Fruit fly (Drosophila melanogaster) whole organism, embryonic: ENCODE results near the gene CG14104.
A peak's percentile ranks its signal among the peaks of the same experiment; 100 is the strongest.

Experiments
- Asciz ChIP-seq: fragments of 200-800 bp; sonication (Bioruptor generic); optimal IDR thresholded peaks from 2 replicates; lab custom pipeline; 2017; ENCODE audit warnings: missing biosample characterization, mild to moderate bottlenecking, missing genetic modification characterization, missing genetic modification reagents
- B-H1 ChIP-seq: fragments of 200-800 bp; sonication (Bioruptor generic); IDR thresholded peaks from 3 replicates; pipeline ENCODE4 v1.3.6; 2022; ENCODE audit warnings: missing biosample characterization, missing genetic modification characterization
- CG10209 ChIP-seq: fragments of 200-800 bp; sonication (Bioruptor generic); optimal IDR thresholded peaks from 3 replicates; lab custom pipeline; 2017; ENCODE audit warnings: missing biosample characterization, mild to moderate bottlenecking, missing genetic modification characterization, missing genetic modification reagents
- CG10654 ChIP-seq: fragments of 200-800 bp; sonication (Bioruptor generic); optimal IDR thresholded peaks from 2 replicates; lab custom pipeline; 2016; ENCODE audit warnings: missing biosample characterization, missing genetic modification characterization
- CG10979 ChIP-seq: fragments of 200-800 bp; sonication (Bioruptor generic); optimal IDR thresholded peaks from 2 replicates; lab custom pipeline; 2018; ENCODE audit warnings: missing biosample characterization, mild to moderate bottlenecking, missing genetic modification characterization, moderate library complexity
- CG11695 ChIP-seq: fragments of 200-800 bp; sonication (Bioruptor generic); IDR thresholded peaks from 3 replicates; pipeline ENCODE4 v1.3.6; 2022; ENCODE audit warnings: missing biosample characterization, missing genetic modification characterization
- CG13287 ChIP-seq: fragments of 200-800 bp; sonication (Bioruptor generic); IDR thresholded peaks from 2 replicates; pipeline ENCODE4 v1.3.6; 2022; ENCODE audit warnings: missing biosample characterization, missing genetic modification characterization; ENCODE audit not compliant: partially characterized antibody
- CG16779 ChIP-seq: fragments of 200-800 bp; sonication (Bioruptor generic); IDR thresholded peaks from 2 replicates; pipeline ENCODE4 v1.3.6; 2022; ENCODE audit warnings: missing biosample characterization, missing genetic modification characterization
- CG17385 ChIP-seq: fragments of 200-800 bp; sonication (Bioruptor generic); optimal IDR thresholded peaks from 3 replicates; lab custom pipeline; 2018; ENCODE audit warnings: missing biosample characterization, mild to moderate bottlenecking, missing genetic modification characterization
- CG1832 ChIP-seq: fragments of 200-800 bp; sonication (Bioruptor generic); optimal IDR thresholded peaks from 2 replicates; lab custom pipeline; 2017; ENCODE audit warnings: missing biosample characterization, mild to moderate bottlenecking, missing genetic modification characterization, inconsistent platforms
- CG2712 ChIP-seq: fragments of 200-800 bp; optimal IDR thresholded peaks from 3 replicates; lab custom pipeline; 2019; ENCODE audit warnings: missing biosample characterization, mild to moderate bottlenecking, missing genetic modification characterization, moderate library complexity
- CG32772 ChIP-seq: fragments of 200-800 bp; sonication (Bioruptor generic); IDR thresholded peaks from 2 replicates; pipeline ENCODE4 v1.3.6; 2022; ENCODE audit warnings: missing biosample characterization, missing genetic modification characterization
- CG42726 ChIP-seq: fragments of 200-800 bp; sonication (Bioruptor generic); IDR thresholded peaks from 2 replicates; pipeline ENCODE4 v1.3.6; 2022; ENCODE audit warnings: missing biosample characterization, missing genetic modification characterization; ENCODE audit not compliant: partially characterized antibody
- CG4328 ChIP-seq: fragments of 200-800 bp; sonication (Bioruptor generic); optimal IDR thresholded peaks from 3 replicates; lab custom pipeline; 2017; ENCODE audit warnings: missing biosample characterization, missing genetic modification reagents, missing genetic modification characterization
- CG4404 ChIP-seq: fragments of 200-800 bp; sonication (Bioruptor generic); IDR thresholded peaks from 2 replicates; pipeline ENCODE4 v1.3.6; 2022; ENCODE audit warnings: missing biosample characterization, missing genetic modification characterization
- CG6689 ChIP-seq: fragments of 200-800 bp; sonication (Bioruptor generic); IDR thresholded peaks from 2 replicates; pipeline ENCODE4 v1.3.6; 2022; ENCODE audit warnings: missing biosample characterization, missing genetic modification characterization
- CG7963 ChIP-seq: fragments of 200-800 bp; sonication (Bioruptor generic); IDR thresholded peaks from 3 replicates; pipeline ENCODE4 v1.3.6; 2022; ENCODE audit warnings: missing biosample characterization, missing genetic modification characterization; ENCODE audit not compliant: partially characterized antibody
- CG8089 ChIP-seq: fragments of 200-800 bp; sonication (Bioruptor generic); optimal IDR thresholded peaks from 3 replicates; lab custom pipeline; 2016; ENCODE audit warnings: missing biosample characterization, missing genetic modification characterization
- CG8290 ChIP-seq, 3 experiments: fragments of 200-800 bp; sonication (Bioruptor generic); optimal IDR thresholded peaks; 2 replicates each; lab custom pipeline; 2016 to 2019; ENCODE audit warnings: missing biosample characterization in 3 of 3, missing genetic modification characterization in 3 of 3, mild to moderate bottlenecking in 2 of 3, moderate library complexity in 1 of 3
- CG9609 ChIP-seq: fragments of 200-800 bp; sonication (Bioruptor generic); optimal IDR thresholded peaks from 3 replicates; lab custom pipeline; 2016; ENCODE audit warnings: missing biosample characterization, missing genetic modification characterization
- D ChIP-seq, 2 experiments: fragments of 200-800 bp in 1 of 2; fragments of >200 bp in 1 of 2; sonication (Bioruptor generic) in 1 of 2; optimal IDR thresholded peaks; 2 replicates in 1 of 2; 3 replicates in 1 of 2; lab custom pipeline; 2017; ENCODE audit warnings: mild to moderate bottlenecking in 1 of 2, missing biosample characterization in 1 of 2, missing genetic modification characterization in 1 of 2, missing genetic modification reagents in 1 of 2
- Fer2 ChIP-seq: fragments of 200-800 bp; sonication (Bioruptor generic); optimal IDR thresholded peaks from 2 replicates; lab custom pipeline; 2018; ENCODE audit warnings: missing biosample characterization, mild to moderate bottlenecking, missing genetic modification characterization, moderate library complexity
- HHEX ChIP-seq: fragments of 200-800 bp; sonication (Bioruptor generic); optimal IDR thresholded peaks from 3 replicates; lab custom pipeline; 2017; ENCODE audit warnings: missing biosample characterization, mild to moderate bottlenecking, missing genetic modification characterization, missing genetic modification reagents
- Hmx ChIP-seq: fragments of 200-800 bp; sonication (Bioruptor generic); optimal IDR thresholded peaks from 2 replicates; lab custom pipeline; 2016; ENCODE audit warnings: missing biosample characterization, missing genetic modification characterization
- Mad ChIP-seq: fragments of 200-800 bp; sonication (Bioruptor generic); optimal IDR thresholded peaks from 2 replicates; lab custom pipeline; 2016; ENCODE audit warnings: missing biosample characterization, missing genetic modification characterization
- Mes4 ChIP-seq: fragments of 200-800 bp; sonication (Bioruptor generic); optimal IDR thresholded peaks from 2 replicates; lab custom pipeline; 2016; ENCODE audit warnings: missing biosample characterization, missing genetic modification characterization
- Sry-δ ChIP-seq: fragments of 200-800 bp; sonication (Bioruptor generic); optimal IDR thresholded peaks from 2 replicates; lab custom pipeline; 2016; ENCODE audit warnings: missing biosample characterization, missing genetic modification characterization
- Xbp1 ChIP-seq: fragments of 200-800 bp; sonication (Bioruptor generic); optimal IDR thresholded peaks from 3 replicates; lab custom pipeline; 2016; ENCODE audit warnings: missing biosample characterization, mild to moderate bottlenecking, missing genetic modification characterization
- ac ChIP-seq: fragments of 200-800 bp; sonication (Bioruptor generic); optimal IDR thresholded peaks from 3 replicates; lab custom pipeline; 2017; ENCODE audit warnings: missing biosample characterization, mild to moderate bottlenecking, missing genetic modification characterization
- ase ChIP-seq: fragments of 200-800 bp; sonication (Bioruptor generic); IDR thresholded peaks from 3 replicates; pipeline ENCODE4 v1.3.6; 2022; ENCODE audit warnings: missing biosample characterization, missing genetic modification characterization
- ash1 ChIP-seq: fragments of 200-800 bp; sonication (Bioruptor generic); optimal IDR thresholded peaks from 2 replicates; lab custom pipeline; 2018; ENCODE audit warnings: missing biosample characterization, mild to moderate bottlenecking, missing genetic modification characterization
- dmrt99B ChIP-seq: fragments of 200-800 bp; sonication (Bioruptor generic); optimal IDR thresholded peaks from 2 replicates; lab custom pipeline; 2018; ENCODE audit warnings: missing biosample characterization, mild to moderate bottlenecking, missing genetic modification characterization, moderate library complexity
- dpn ChIP-seq, 2 experiments: fragments of 200-800 bp; sonication (Bioruptor generic); optimal IDR thresholded peaks; 3 replicates each; lab custom pipeline; 2016; ENCODE audit warnings: missing biosample characterization in 2 of 2, missing genetic modification characterization in 2 of 2
- fd96Cb ChIP-seq: fragments of 200-800 bp; sonication (Bioruptor generic); optimal IDR thresholded peaks from 2 replicates; lab custom pipeline; 2018; ENCODE audit warnings: missing biosample characterization, mild to moderate bottlenecking, missing genetic modification characterization, moderate library complexity
- gem ChIP-seq: fragments of 200-800 bp; sonication (Bioruptor generic); optimal IDR thresholded peaks from 2 replicates; lab custom pipeline; 2019; ENCODE audit warnings: missing biosample characterization, mild to moderate bottlenecking, missing genetic modification characterization, moderate library complexity
- gro ChIP-seq: fragments of 200-800 bp; sonication (Bioruptor generic); optimal IDR thresholded peaks from 2 replicates; lab custom pipeline; 2016; ENCODE audit warnings: missing biosample characterization, missing genetic modification characterization
- her ChIP-seq: fragments of 200-800 bp; sonication (Bioruptor generic); optimal IDR thresholded peaks from 2 replicates; lab custom pipeline; 2016; ENCODE audit warnings: missing biosample characterization, missing genetic modification characterization
- lab ChIP-seq: fragments of 200-800 bp; sonication (Bioruptor generic); optimal IDR thresholded peaks from 3 replicates; lab custom pipeline; 2017; ENCODE audit warnings: missing biosample characterization, missing genetic modification characterization, mild to moderate bottlenecking, moderate library complexity, missing genetic modification reagents
- lola ChIP-seq, 3 experiments: fragments of >200 bp in 2 of 3; fragments of 200-800 bp in 1 of 3; sonication (Bioruptor generic) in 1 of 3; optimal IDR thresholded peaks; 2 replicates each; lab custom pipeline; 2017 to 2019; ENCODE audit warnings: missing biosample characterization in 3 of 3, missing genetic modification characterization in 3 of 3, mild to moderate bottlenecking in 1 of 3, moderate library complexity in 1 of 3
- pan ChIP-seq, 4 experiments: fragments of >200 bp in 3 of 4; fragments of 200-800 bp in 1 of 4; sonication (Bioruptor generic) in 1 of 4; optimal IDR thresholded peaks in 3 of 4; IDR thresholded peaks in 1 of 4; 2 replicates each; pipeline versions ENCODE4 v1.3.6 to Lab custom; 2017 to 2022; ENCODE audit warnings: missing biosample characterization in 2 of 4, missing genetic modification characterization in 2 of 4, mixed read lengths in 1 of 4
- slp2 ChIP-seq: fragments of 200-800 bp; sonication (Bioruptor generic); optimal IDR thresholded peaks from 2 replicates; lab custom pipeline; 2016; ENCODE audit warnings: missing biosample characterization, missing genetic modification characterization
- tin ChIP-seq: fragments of 200-800 bp; sonication (Bioruptor generic); optimal IDR thresholded peaks from 3 replicates; lab custom pipeline; 2016; ENCODE audit warnings: missing biosample characterization, missing genetic modification characterization
- tll ChIP-seq, 2 experiments: fragments of 200-800 bp in 1 of 2; fragments of >200 bp in 1 of 2; sonication (Bioruptor generic) in 1 of 2; optimal IDR thresholded peaks; 2 replicates each; lab custom pipeline; 2017 to 2019; ENCODE audit warnings: missing biosample characterization in 2 of 2, missing genetic modification characterization in 2 of 2, mild to moderate bottlenecking in 1 of 2, moderate library complexity in 1 of 2
- tna ChIP-seq: fragments of 200-800 bp; sonication (Bioruptor generic); IDR thresholded peaks from 2 replicates; pipeline ENCODE4 v1.3.6; 2022; ENCODE audit warnings: missing biosample characterization, missing genetic modification characterization; ENCODE audit not compliant: partially characterized antibody
- unpg ChIP-seq: fragments of 200-800 bp; sonication (Bioruptor generic); optimal IDR thresholded peaks from 3 replicates; lab custom pipeline; 2018; ENCODE audit warnings: missing biosample characterization, mild to moderate bottlenecking, missing genetic modification characterization, moderate library complexity
- wdn ChIP-seq: fragments of 200-800 bp; sonication (Bioruptor generic); IDR thresholded peaks from 2 replicates; pipeline ENCODE4 v1.3.6; 2022; ENCODE audit warnings: missing biosample characterization, missing genetic modification characterization

The CG14104 gene

dm6 chr3L:19790929-19791687 lies 15.9 kb downstream of the CG14104 start (continued):
- TF ChIP-seq ash1 (no peak), B-H1 (GFP tag; lab: Robert Waterston, UW) (no peak), CG6689 (GFP tag; lab: Robert Waterston, UW) (peak; percentile 60), dmrt99B (peak; percentile 67), gem (tag; lab: Kevin White, UChicago) (peak; percentile 79), tll (GFP tag; optimal IDR thresholded peaks at IDR 0.05; lab: Kevin White, UChicago) (no peak), Sry-δ (GFP tag; lab: Kevin White, UChicago) (peak; percentile 34), CG8290 (GFP tag; optimal IDR thresholded peaks at IDR 0.05; lab: Kevin White, UChicago) (peak; percentile 74), CG8290 (tag; optimal IDR thresholded peaks at IDR 0.05; lab: Kevin White, UChicago) (peak; percentile 29 to 31), gro (GFP tag; lab: Kevin White, UChicago) (no peak), Asciz (GFP tag; lab: Kevin White, UChicago) (no peak), CG4328 (peak; percentile 21), unpg (GFP tag; lab: Kevin White, UChicago) (peak; percentile 28), CG13287 (GFP tag; lab: Robert Waterston, UW) (no peak), lola (GFP tag; optimal IDR thresholded peaks at IDR 0.05; lab: Kevin White, UChicago) (peak in 1 of 3 experiments; percentile 74), CG32772 (GFP tag; lab: Robert Waterston, UW) (no peak), CG7963 (GFP tag; lab: Robert Waterston, UW) (no peak), her (GFP tag; lab: Kevin White, UChicago) (no peak), ase (GFP tag; lab: Robert Waterston, UW) (no peak), HHEX (GFP tag; lab: Kevin White, UChicago) (peak; percentile 59), lab (GFP tag; lab: Kevin White, UChicago) (peak; percentile 58), dpn (GFP tag; optimal IDR thresholded peaks at IDR 0.05; lab: Kevin White, UChicago) (peak; percentile 59 to 65), tna (peak; percentile 21; the same call in 1 of the 2 replicates), Mad (GFP tag; lab: Kevin White, UChicago) (peak; percentile 66), ac (GFP tag; lab: Kevin White, UChicago) (no peak), CG9609 (GFP tag; lab: Kevin White, UChicago) (peak; percentile 42), tin (GFP tag; lab: Kevin White, UChicago) (peak; percentile 69), CG16779 (GFP tag; lab: Robert Waterston, UW) (no peak), CG2712 (peak; percentile 75), CG8089 (GFP tag; lab: Kevin White, UChicago) (no peak), wdn (GFP tag; lab: Robert Waterston, UW) (0 out of 2 replicates have a peak, but pooled peaks have one; percentile 33), CG4404 (GFP tag; lab: Robert Waterston, UW) (peak; percentile 31; the same call in 1 of the 2 replicates), Xbp1 (GFP tag; lab: Kevin White, UChicago) (peak; percentile 72), CG11695 (GFP tag; lab: Robert Waterston, UW) (peak; percentile 41; the same call in 1 of the 3 replicates), fd96Cb (peak; percentile 67), Mes4 (peak; percentile 4), slp2 (GFP tag; lab: Kevin White, UChicago) (peak; percentile 38), CG10209 (GFP tag; lab: Kevin White, UChicago) (peak; percentile 75), CG17385 (peak; percentile 48), CG10654 (GFP tag; lab: Kevin White, UChicago) (peak; percentile 61), pan (optimal IDR thresholded peaks at IDR 0.05; lab: Kevin White, UChicago) (no peak), pan (GFP tag; optimal IDR thresholded peaks at IDR 0.05 in 1 of 2, IDR thresholded peaks at IDR 0.05 in 1 of 2) (no peak), D (optimal IDR thresholded peaks at IDR 0.05; lab: Kevin White, UChicago) (no peak), D (GFP tag; optimal IDR thresholded peaks at IDR 0.05; lab: Kevin White, UChicago) (peak; percentile 66), Fer2 (peak; percentile 53), CG42726 (no peak), CG1832 (GFP tag; lab: Kevin White, UChicago) (no peak), Hmx (GFP tag; lab: Kevin White, UChicago) (peak; percentile 13), CG10979 (tag; lab: Kevin White, UChicago) (peak; percentile 69)
